Worm (Caenorhabditis elegans): Measurements from ENCODE around the gene ced-8.

Gene ced-8

ce11 chrX:8417727-8418126, 1.0 kb upstream of the ced-8 start:
- TF ChIP-seq F52B5.7 (tag; optimal IDR thresholded peaks at IDR 0.05) (no peak), die-1 (tag; optimal IDR thresholded peaks at IDR 0.05) (peak; percentile 35), snpc-4 (GFP tag; optimal IDR thresholded peaks at IDR 0.05) (no peak), snpc-4 (tag; optimal IDR thresholded peaks at IDR 0.05) (peak in 1 of 4 experiments; percentile 38), Y95B8A.8 (GFP tag; IDR thresholded peaks at IDR 0.05) (no peak), lin-26 (GFP tag; IDR thresholded peaks at IDR 0.05) (peak; percentile 77), B0261.1 (tag; optimal IDR thresholded peaks at IDR 0.05) (peak; percentile 65), nhr-179 (tag; optimal IDR thresholded peaks at IDR 0.05) (no peak), ztf-25 (GFP tag; IDR thresholded peaks at IDR 0.05) (no peak), nhr-90 (tag; optimal IDR thresholded peaks at IDR 0.05) (peak; percentile 37), D2030.7 (GFP tag; IDR thresholded peaks at IDR 0.05) (peak; percentile 60), tlf-1 (GFP tag; optimal IDR thresholded peaks at IDR 0.05) (no peak), Y56A3A.18 (GFP tag; IDR thresholded peaks at IDR 0.05) (0 out of 2 replicates have a peak, but pooled peaks have one; percentile 35), egl-44 (GFP tag; IDR thresholded peaks at IDR 0.05) (no peak), pha-4 (tag; optimal IDR thresholded peaks at IDR 0.05) (no peak), mxl-1 (tag; optimal IDR thresholded peaks at IDR 0.05) (no peak), Y53G8AR.9 (GFP tag; conservative IDR thresholded peaks at IDR 0.05) (0 out of 2 replicates have a peak, but pooled peaks have one; percentile 38), F57A8.1 (GFP tag; optimal IDR thresholded peaks at IDR 0.05) (no peak), sptf-2 (GFP tag; optimal IDR thresholded peaks at IDR 0.05) (no peak), ets-4 (GFP tag; optimal IDR thresholded peaks at IDR 0.05) (no peak), snpc-1.3 (tag; optimal IDR thresholded peaks at IDR 0.05; ENCODE audit: insufficient read depth) (peak; percentile 17), rpc-1 (optimal IDR thresholded peaks at IDR 0.05) (peak; percentile 66), rpc-1 (tag; optimal IDR thresholded peaks at IDR 0.05) (peak; percentile 82), lag-1 (GFP tag; IDR thresholded peaks at IDR 0.05) (no peak), nhr-27 (tag; optimal IDR thresholded peaks at IDR 0.05) (no peak), tbp1 (GFP tag; optimal IDR thresholded peaks at IDR 0.05) (peak; percentile 86), lir-1 (GFP tag; conservative IDR thresholded peaks at IDR 0.05) (no peak), hmg-1.2 (GFP tag; IDR thresholded peaks at IDR 0.05) (peak; percentile 33; the same call in 1 of the 2 replicates), him-1 (tag; optimal IDR thresholded peaks at IDR 0.05) (peak; percentile 28), hsf-1 (GFP tag; IDR thresholded peaks at IDR 0.05) (no peak), pbrm-1 (GFP tag; IDR thresholded peaks at IDR 0.05) (peak; percentile 67; the same call in 1 of the 2 replicates), atf-7 (tag; optimal IDR thresholded peaks at IDR 0.05) (no peak)

DNA sequence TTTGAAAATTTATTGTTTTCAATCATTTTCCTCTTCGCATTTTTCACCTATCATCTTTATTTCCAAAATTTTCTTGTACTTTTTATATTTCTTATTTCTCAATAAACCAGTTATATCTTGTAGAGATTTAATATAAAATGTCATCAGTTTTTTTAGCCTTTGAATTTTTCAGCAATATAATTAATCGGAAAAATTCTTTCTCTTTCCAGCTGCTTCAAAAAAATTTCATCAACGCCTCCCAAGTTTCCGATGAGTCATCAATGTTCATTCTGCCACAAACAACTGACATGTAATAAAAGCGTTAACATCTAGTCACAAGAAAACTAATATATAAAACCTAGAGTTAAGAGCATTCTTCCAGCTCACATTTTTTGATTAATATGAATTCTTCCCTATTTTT, 3.6 kb downstream of the ced-8 start, which contains the start of gene F08F1.4:
F08F1.4 (plus strand) TSS at position 301 of the 400 bp plus-strand sequence.
- no peak for TF ChIP-seq ztf-26 (tag; optimal IDR thresholded peaks at IDR 0.05)
- TF ChIP-seq ceh-91 (GFP tag; IDR thresholded peaks at IDR 0.05): no peak
- no peak for TF ChIP-seq sdz-38 (tag; optimal IDR thresholded peaks at IDR 0.05)
- TF ChIP-seq hlh-12 (tag; optimal IDR thresholded peaks at IDR 0.05): no peak
- no peak for TF ChIP-seq hrde-1 (tag; optimal IDR thresholded peaks at IDR 0.05; ENCODE audit: borderline replicate concordance)
- no peak for TF ChIP-seq ceh-27 (GFP tag; optimal IDR thresholded peaks at IDR 0.05)
- no peak for TF ChIP-seq ets-4 (GFP tag; optimal IDR thresholded peaks at IDR 0.05)
- no peak for TF ChIP-seq madf-6 (GFP tag; IDR thresholded peaks at IDR 0.05)
- TF ChIP-seq lag-1 (GFP tag; IDR thresholded peaks at IDR 0.05): no peak

Data from whole organism, young adult.